Fruit fly (Drosophila melanogaster) whole organism, pupa: ENCODE measurements around the gene CG32579.

Experiments used
- CG10348 ChIP-seq: fragments of 200-800 bp; sonication (Bioruptor generic); IDR thresholded peaks from 2 replicates; pipeline ENCODE4 v1.3.6; 2022; ENCODE audit warnings: missing biosample characterization, missing genetic modification characterization
- CG12605 ChIP-seq: fragments of 200-800 bp; sonication (Bioruptor generic); IDR thresholded peaks from 2 replicates; pipeline ENCODE4 v1.3.6; 2022; ENCODE audit warnings: missing biosample characterization, missing genetic modification characterization
- CG13204 ChIP-seq: fragments of 200-800 bp; sonication (Bioruptor generic); optimal IDR thresholded peaks from 2 replicates; lab custom pipeline; 2018; ENCODE audit warnings: missing biosample characterization, mild to moderate bottlenecking, missing genetic modification characterization, moderate library complexity
- CG14655 ChIP-seq: fragments of 200-800 bp; sonication (Bioruptor generic); optimal IDR thresholded peaks from 3 replicates; lab custom pipeline; 2017; ENCODE audit warnings: mild to moderate bottlenecking, missing biosample characterization, missing genetic modification reagents, missing genetic modification characterization
- CG15710 ChIP-seq: fragments of 200-800 bp; sonication (Bioruptor generic); optimal IDR thresholded peaks from 2 replicates; lab custom pipeline; 2018; ENCODE audit warnings: missing biosample characterization, mild to moderate bottlenecking, missing genetic modification characterization, moderate library complexity
- CG17806 ChIP-seq: fragments of 200-800 bp; sonication (Bioruptor generic); optimal IDR thresholded peaks from 2 replicates; lab custom pipeline; 2018; ENCODE audit warnings: missing biosample characterization, mild to moderate bottlenecking, missing genetic modification characterization, moderate library complexity
- CG32121 ChIP-seq: fragments of 200-800 bp; sonication (Bioruptor generic); IDR thresholded peaks from 2 replicates; pipeline ENCODE4 v1.3.6; 2022; ENCODE audit warnings: missing biosample characterization, missing genetic modification characterization
- CG34367 ChIP-seq: fragments of 200-800 bp; sonication (Bioruptor generic); optimal IDR thresholded peaks from 2 replicates; lab custom pipeline; 2018; ENCODE audit warnings: missing biosample characterization, mild to moderate bottlenecking, missing genetic modification characterization
- CG4496 ChIP-seq: fragments of 200-800 bp; sonication (Bioruptor generic); IDR thresholded peaks from 3 replicates; pipeline ENCODE4 v1.3.6; 2022; ENCODE audit warnings: missing biosample characterization, missing genetic modification characterization
- CG8159 ChIP-seq: fragments of 200-800 bp; sonication (Bioruptor generic); optimal IDR thresholded peaks from 3 replicates; lab custom pipeline; 2018; ENCODE audit warnings: missing biosample characterization, mild to moderate bottlenecking, missing genetic modification characterization, moderate library complexity
- CG8301 ChIP-seq: fragments of 200-800 bp; sonication (Bioruptor generic); optimal IDR thresholded peaks from 2 replicates; lab custom pipeline; 2018; ENCODE audit warnings: missing biosample characterization, mild to moderate bottlenecking, missing genetic modification characterization
- CG9948 ChIP-seq: fragments of 200-800 bp; sonication (Bioruptor generic); optimal IDR thresholded peaks from 2 replicates; lab custom pipeline; 2018; ENCODE audit warnings: missing biosample characterization, mild to moderate bottlenecking, missing genetic modification characterization, moderate library complexity
- D1 ChIP-seq: fragments of 200-800 bp; sonication (Bioruptor generic); optimal IDR thresholded peaks from 2 replicates; lab custom pipeline; 2018; ENCODE audit warnings: missing biosample characterization, mild to moderate bottlenecking, missing genetic modification characterization, moderate library complexity
- EcR ChIP-seq: fragments of 200-800 bp; sonication (Bioruptor generic); optimal IDR thresholded peaks from 3 replicates; lab custom pipeline; 2019; ENCODE audit warnings: missing biosample characterization, missing genetic modification characterization, mild to moderate bottlenecking, moderate library complexity, missing genetic modification reagents
- Ets98B ChIP-seq: fragments of 200-800 bp; sonication (Bioruptor generic); IDR thresholded peaks from 2 replicates; pipeline ENCODE4 v1.3.6; 2022; ENCODE audit warnings: missing biosample characterization, missing genetic modification characterization
- Pif1A ChIP-seq: fragments of 200-800 bp; sonication (Bioruptor generic); optimal IDR thresholded peaks from 3 replicates; lab custom pipeline; 2016; ENCODE audit warnings: missing biosample characterization, missing genetic modification characterization
- Pif1B ChIP-seq: fragments of 200-800 bp; sonication (Bioruptor generic); optimal IDR thresholded peaks from 3 replicates; lab custom pipeline; 2016; ENCODE audit warnings: missing biosample characterization, missing genetic modification characterization
- Snoo ChIP-seq: fragments of 200-800 bp; sonication (Bioruptor generic); optimal IDR thresholded peaks from 3 replicates; lab custom pipeline; 2017; ENCODE audit warnings: missing biosample characterization, mild to moderate bottlenecking, missing genetic modification characterization, inconsistent platforms
- fd96Ca ChIP-seq: fragments of 200-800 bp; sonication (Bioruptor generic); IDR thresholded peaks from 3 replicates; pipeline ENCODE4 v1.3.6; 2022; ENCODE audit warnings: missing biosample characterization, missing genetic modification characterization
- gl ChIP-seq: fragments of 200-800 bp; sonication (Bioruptor generic); optimal IDR thresholded peaks from 2 replicates; lab custom pipeline; 2018; ENCODE audit warnings: missing biosample characterization, mild to moderate bottlenecking, missing genetic modification characterization
- rn ChIP-seq: fragments of 200-800 bp; sonication (Bioruptor generic); IDR thresholded peaks from 2 replicates; pipeline ENCODE4 v1.3.6; 2022; ENCODE audit warnings: missing biosample characterization, missing genetic modification characterization

The CG32579 gene

dm6 chrX:16350062-16350461 lies 27.0 kb downstream of the CG32579 start, which contains the start of gene sl:
Gene sl, plus strand, starts transcription at chrX:16350315.
- TF ChIP-seq CG12605 (no peak), fd96Ca (GFP tag; lab: Robert Waterston, UW) (no peak), CG8301 (no peak), EcR (GFP tag; lab: Kevin White, UChicago) (no peak), CG10348 (GFP tag; lab: Robert Waterston, UW) (no peak), CG9948 (tag; lab: Kevin White, UChicago) (no peak), CG34367 (no peak), rn (GFP tag; lab: Robert Waterston, UW) (no peak), CG8159 (no peak), CG17806 (tag; lab: Kevin White, UChicago) (no peak), CG32121 (no peak), gl (tag; lab: Kevin White, UChicago) (no peak), Pif1A (GFP tag; lab: Kevin White, UChicago) (no peak)

DNA sequence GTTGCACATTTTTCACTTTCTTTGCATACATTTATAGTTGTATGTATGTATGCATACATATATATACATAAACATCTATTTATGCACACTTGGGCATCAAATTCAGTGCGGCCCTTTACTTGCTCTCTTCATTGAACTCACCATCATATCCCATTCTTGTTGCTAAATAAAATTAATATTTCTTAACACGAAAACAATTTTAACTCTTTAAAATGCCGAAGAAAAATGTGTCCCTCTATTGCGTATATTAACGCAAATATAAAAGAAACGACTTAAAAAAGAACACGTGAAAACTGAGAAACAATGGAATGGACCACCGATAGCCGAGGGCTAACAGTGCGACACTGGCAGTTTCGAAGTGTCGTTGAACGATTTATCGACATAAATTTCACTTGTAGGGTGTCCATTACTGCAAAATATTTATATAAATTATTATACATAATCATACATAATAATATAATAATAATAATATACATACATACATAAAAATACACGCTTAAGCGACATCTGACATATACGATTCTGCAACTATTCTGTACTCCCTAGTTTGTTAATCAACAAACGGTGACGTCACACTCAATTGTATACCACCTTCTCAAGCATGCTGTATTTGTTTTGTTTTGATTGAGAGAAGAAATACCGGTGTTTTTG lies 35.7 kb downstream of the CG32579 start, which contains the start of the genes U2af50 and PIG-Q:
U2af50 (minus strand) TSS at position 370 of the 651 bp plus-strand sequence.
PIG-Q (plus strand) TSS at position 474 of the 651 bp plus-strand sequence.
- TF ChIP-seq Pif1A (GFP tag; lab: Kevin White, UChicago), result no peak
- peak; percentile 91 for TF ChIP-seq CG32121
- peak; percentile 87 for TF ChIP-seq CG34367
- TF ChIP-seq Snoo (tag; lab: Kevin White, UChicago), result peak; percentile 86
- no peak; the same call in 1 of the 2 replicates for TF ChIP-seq CG10348 (GFP tag; lab: Robert Waterston, UW)
- no peak for TF ChIP-seq CG14655 (GFP tag; lab: Kevin White, UChicago)
- TF ChIP-seq CG17806 (tag; lab: Kevin White, UChicago), result peak; percentile 91
- TF ChIP-seq CG8301, result peak; percentile 84
- no peak for TF ChIP-seq fd96Ca (GFP tag; lab: Robert Waterston, UW)
- TF ChIP-seq CG15710 (tag; lab: Kevin White, UChicago), result peak; percentile 90
- peak; percentile 93 for TF ChIP-seq CG8159
- no peak for TF ChIP-seq D1
- peak; percentile 87 for TF ChIP-seq CG12605
- peak; percentile 93 for TF ChIP-seq CG4496 (GFP tag; lab: Robert Waterston, UW)
- TF ChIP-seq EcR (GFP tag; lab: Kevin White, UChicago), result peak; percentile 86
- peak; percentile 91 for TF ChIP-seq CG9948 (tag; lab: Kevin White, UChicago)
- TF ChIP-seq gl (tag; lab: Kevin White, UChicago), result peak; percentile 73
- peak; percentile 87; the same call in 1 of the 2 replicates for TF ChIP-seq Ets98B
- TF ChIP-seq CG13204, result no peak
- no peak; the same call in 1 of the 2 replicates for TF ChIP-seq rn (GFP tag; lab: Robert Waterston, UW)
- TF ChIP-seq Pif1B (GFP tag; lab: Kevin White, UChicago), result peak; percentile 84
- TF ChIP-seq, all 21 proteins: peak for 14

- TF ChIP-seq EcR (GFP tag; lab: Kevin White, UChicago) (no peak), Pif1B (GFP tag; lab: Kevin White, UChicago) (peak; percentile 20), CG15710 (tag; lab: Kevin White, UChicago) (no peak), CG4496 (GFP tag; lab: Robert Waterston, UW) (no peak), CG9948 (tag; lab: Kevin White, UChicago) (no peak), CG32121 (no peak), D1 (no peak), gl (tag; lab: Kevin White, UChicago) (no peak), Pif1A (GFP tag; lab: Kevin White, UChicago) (peak; percentile 3), rn (GFP tag; lab: Robert Waterston, UW) (no peak)
Measured at dm6 chrX:16361306-16361705, 38.2 kb downstream of the CG32579 start, which contains the start of gene nonA. Gene nonA, plus strand, starts transcription at chrX:16361569.

DNA sequence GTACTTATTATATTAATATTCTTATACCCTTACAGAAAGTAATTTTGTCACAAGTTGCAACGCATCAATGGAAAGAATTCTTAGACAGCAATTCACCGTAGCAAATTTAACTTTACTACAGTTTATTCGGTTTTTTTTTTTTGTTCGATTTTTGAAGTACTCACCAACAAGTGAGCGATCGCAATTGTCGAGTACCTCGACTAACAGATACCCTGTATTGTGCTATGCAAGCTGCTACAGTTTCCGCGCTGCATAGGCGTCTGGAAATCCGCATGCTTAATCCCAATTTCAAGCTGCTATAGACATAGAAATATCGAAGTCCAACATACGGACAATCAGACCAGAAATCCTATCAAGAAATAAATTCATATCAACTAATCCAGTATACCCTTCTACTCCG lies 45.5 kb downstream of the CG32579 start:
- no peak for TF ChIP-seq CG17806 (tag; lab: Kevin White, UChicago)
- no peak for TF ChIP-seq gl (tag; lab: Kevin White, UChicago)

DNA sequence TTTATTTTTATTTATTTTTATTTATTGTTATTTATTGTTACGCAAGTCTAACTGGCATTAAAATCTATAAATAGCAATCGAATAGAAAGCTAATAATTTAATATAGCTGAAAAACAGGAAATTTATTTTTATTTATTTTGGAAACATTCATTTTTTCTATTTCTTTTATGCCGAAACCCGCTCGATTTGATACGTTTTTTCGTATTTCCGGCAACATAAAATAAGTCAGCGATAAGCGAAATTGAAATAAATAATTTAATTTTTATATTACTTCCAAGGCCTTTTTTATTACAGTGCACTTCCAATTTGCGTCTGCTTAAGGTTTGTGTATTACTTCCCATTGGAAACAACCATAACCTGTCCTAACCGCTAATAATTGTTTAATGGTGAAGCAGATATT lies 48.8 kb downstream of the CG32579 start:
- TF ChIP-seq D1 (peak; percentile 51), CG9948 (tag; lab: Kevin White, UChicago) (no peak), CG17806 (tag; lab: Kevin White, UChicago) (peak; percentile 28), fd96Ca (GFP tag; lab: Robert Waterston, UW) (no peak), Pif1B (GFP tag; lab: Kevin White, UChicago) (peak; percentile 14)

dm6 chrX:16372492-16373350 lies 49.6 kb downstream of the CG32579 start, which contains the start of gene Fur2:
Gene Fur2, plus strand, starts transcription at chrX:16373086.
- no peak for TF ChIP-seq EcR (GFP tag; lab: Kevin White, UChicago)
- TF ChIP-seq CG12605, result peak; percentile 73
- peak; percentile 54 for TF ChIP-seq gl (tag; lab: Kevin White, UChicago)
- no peak for TF ChIP-seq CG34367
- no peak for TF ChIP-seq D1
- no peak for TF ChIP-seq CG9948 (tag; lab: Kevin White, UChicago)
- TF ChIP-seq fd96Ca (GFP tag; lab: Robert Waterston, UW), result no peak
- no peak for TF ChIP-seq CG17806 (tag; lab: Kevin White, UChicago)
- TF ChIP-seq CG32121, result no peak
- TF ChIP-seq Ets98B, result no peak; the same call in 1 of the 2 replicates
- no peak for TF ChIP-seq CG15710 (tag; lab: Kevin White, UChicago)
- TF ChIP-seq, all 21 proteins: peak for 2
